Worm (Caenorhabditis elegans): ENCODE measurements around the gene ssna-1.

ssna-1 gene

ce11 chrIV:425546-425945 lies 37.7 kb downstream of the ssna-1 start (continued):
- no peak for TF ChIP-seq ceh-63 (GFP tag; optimal IDR thresholded peaks at IDR 0.05)
- peak; percentile 10 for TF ChIP-seq rnt-1 (tag; optimal IDR thresholded peaks at IDR 0.05)
- TF ChIP-seq efl-1 (optimal IDR thresholded peaks at IDR 0.05): peak; percentile 62 to 67
- TF ChIP-seq efl-1 (GFP tag; optimal IDR thresholded peaks at IDR 0.05 in 1 of 2): peak; percentile 70 to 88
- TF ChIP-seq lsy-2 (tag; optimal IDR thresholded peaks at IDR 0.05): peak; percentile 51 to 82
- no peak for TF ChIP-seq lin-14 (GFP tag; optimal IDR thresholded peaks at IDR 0.05)
- peak; percentile 28 for TF ChIP-seq nhr-47 (tag; optimal IDR thresholded peaks at IDR 0.05)
- no peak for TF ChIP-seq grh-1 (GFP tag; IDR thresholded peaks at IDR 0.05)
- no peak for TF ChIP-seq pax-3 (tag; optimal IDR thresholded peaks at IDR 0.05)
- peak; percentile 53 for TF ChIP-seq C16A3.4 (tag; optimal IDR thresholded peaks at IDR 0.05)

ce11 chrIV:425995-426394 lies 38.1 kb downstream of the ssna-1 start, which contains the start of gene garr-1:
Gene garr-1, plus strand, starts transcription at chrIV:426168.
- TF ChIP-seq dpl-1 (GFP tag; optimal IDR thresholded peaks at IDR 0.05) (no peak), hlh-17 (GFP tag; optimal IDR thresholded peaks at IDR 0.05; ENCODE audit: borderline replicate concordance) (no peak), fkh-8 (tag; optimal IDR thresholded peaks at IDR 0.05) (no peak), nhr-90 (tag; optimal IDR thresholded peaks at IDR 0.05; ENCODE audit: poor library complexity) (no peak), pag-3 (tag; optimal IDR thresholded peaks at IDR 0.05; ENCODE audit: borderline replicate concordance, insufficient read depth) (no peak), snpc-4 (tag; optimal IDR thresholded peaks at IDR 0.05) (no peak), ets-5 (GFP tag; IDR thresholded peaks at IDR 0.05) (no peak), mdl-1 (tag; optimal IDR thresholded peaks at IDR 0.05) (no peak), lin-39 (tag; optimal IDR thresholded peaks at IDR 0.05) (no peak), lin-35 (GFP tag; optimal IDR thresholded peaks at IDR 0.05) (no peak), nhr-11 (tag; optimal IDR thresholded peaks at IDR 0.05) (no peak), vab-15 (tag; optimal IDR thresholded peaks at IDR 0.05) (no peak), hpl-2 (GFP tag; optimal IDR thresholded peaks at IDR 0.05) (no peak), dsc-1 (tag; optimal IDR thresholded peaks at IDR 0.05) (no peak)

- TF ChIP-seq efl-3 (GFP tag; optimal IDR thresholded peaks at IDR 0.05): no peak
- TF ChIP-seq ceh-8 (GFP tag; optimal IDR thresholded peaks at IDR 0.05): peak; percentile 50
- no peak for TF ChIP-seq nhr-28 (tag; optimal IDR thresholded peaks at IDR 0.05)
- TF ChIP-seq snu-23 (GFP tag; optimal IDR thresholded peaks at IDR 0.05): no peak
- no peak for TF ChIP-seq lir-3 (tag; optimal IDR thresholded peaks at IDR 0.05; ENCODE audit: poor library complexity)
- TF ChIP-seq efl-1 (optimal IDR thresholded peaks at IDR 0.05): no peak
- TF ChIP-seq efl-1 (GFP tag; optimal IDR thresholded peaks at IDR 0.05 in 1 of 2): peak in 1 of 2 experiments; percentile 10
- TF ChIP-seq rnt-1 (tag; optimal IDR thresholded peaks at IDR 0.05): no peak
Observed at ce11 chrIV:426597-426996, 38.7 kb downstream of the ssna-1 start.

ce11 chrIV:427100-427908 lies 39.4 kb downstream of the ssna-1 start:
- TF ChIP-seq efl-3 (GFP tag; optimal IDR thresholded peaks at IDR 0.05): no peak
- TF ChIP-seq C16A3.4 (tag; optimal IDR thresholded peaks at IDR 0.05): no peak
- peak; percentile 3 for TF ChIP-seq aly-2 (tag; optimal IDR thresholded peaks at IDR 0.05)
- TF ChIP-seq efl-1 (optimal IDR thresholded peaks at IDR 0.05): no peak
- peak in 1 of 2 experiments; percentile 69 for TF ChIP-seq efl-1 (GFP tag; optimal IDR thresholded peaks at IDR 0.05 in 1 of 2)

- TF ChIP-seq unc-130 (tag; optimal IDR thresholded peaks at IDR 0.05): no peak
- TF ChIP-seq unc-62 (GFP tag; optimal IDR thresholded peaks at IDR 0.05): no peak
- TF ChIP-seq hlh-17 (GFP tag; optimal IDR thresholded peaks at IDR 0.05; ENCODE audit: borderline replicate concordance): no peak
- TF ChIP-seq lsy-2 (tag; optimal IDR thresholded peaks at IDR 0.05): no peak
- no peak for TF ChIP-seq sup-37 (GFP tag; optimal IDR thresholded peaks at IDR 0.05)
- TF ChIP-seq lin-35 (GFP tag; optimal IDR thresholded peaks at IDR 0.05): no peak
- no peak for TF ChIP-seq ceh-90 (tag; optimal IDR thresholded peaks at IDR 0.05)
Observed at ce11 chrIV:428869-429268, 41.0 kb downstream of the ssna-1 start, which contains the start of gene Y66H1A.5. Gene Y66H1A.5, minus strand, starts transcription at chrIV:429133.
